Fruit fly (Drosophila melanogaster) whole organism, embryonic: ENCODE measurements around the gene MAGE.

Experiments
- Bgb ChIP-seq: fragments of 200-800 bp; sonication (Bioruptor generic); IDR thresholded peaks from 2 replicates; pipeline ENCODE4 v1.3.6; 2022; ENCODE audit warnings: missing biosample characterization, missing genetic modification characterization; ENCODE audit not compliant: partially characterized antibody
- CG10267 ChIP-seq: fragments of 200-800 bp; sonication (Bioruptor generic); optimal IDR thresholded peaks from 2 replicates; lab custom pipeline; 2018; ENCODE audit warnings: missing biosample characterization, mild to moderate bottlenecking, missing genetic modification characterization, moderate library complexity
- CG12219 ChIP-seq: fragments of 200-800 bp; sonication (Bioruptor generic); optimal IDR thresholded peaks from 3 replicates; lab custom pipeline; 2018; ENCODE audit warnings: missing biosample characterization, mild to moderate bottlenecking, missing genetic modification characterization
- CG1233 ChIP-seq: fragments of 200-800 bp; sonication (Bioruptor generic); optimal IDR thresholded peaks from 4 replicates; lab custom pipeline; 2018; ENCODE audit warnings: missing biosample characterization, mild to moderate bottlenecking, missing genetic modification characterization
- CG14965 ChIP-seq: fragments of 200-800 bp; sonication (Bioruptor generic); optimal IDR thresholded peaks from 2 replicates; lab custom pipeline; 2016; ENCODE audit warnings: missing biosample characterization, missing genetic modification characterization, borderline replicate concordance
- CG1603 ChIP-seq: fragments of 200-800 bp; sonication (Bioruptor generic); optimal IDR thresholded peaks from 2 replicates; lab custom pipeline; 2019; ENCODE audit warnings: missing biosample characterization, mild to moderate bottlenecking, missing genetic modification characterization, moderate library complexity
- CG16813 ChIP-seq: fragments of 200-800 bp; sonication (Bioruptor generic); IDR thresholded peaks from 3 replicates; pipeline ENCODE4 v1.3.6; 2022; ENCODE audit warnings: missing biosample characterization, missing genetic modification characterization; ENCODE audit not compliant: partially characterized antibody
- CG1832 ChIP-seq: fragments of 200-800 bp; sonication (Bioruptor generic); optimal IDR thresholded peaks from 2 replicates; lab custom pipeline; 2017; ENCODE audit warnings: missing biosample characterization, mild to moderate bottlenecking, missing genetic modification characterization, inconsistent platforms
- CG2116 ChIP-seq: fragments of 200-800 bp; sonication (Bioruptor generic); optimal IDR thresholded peaks from 3 replicates; lab custom pipeline; 2018; ENCODE audit warnings: missing biosample characterization, mild to moderate bottlenecking, missing genetic modification characterization
- CG31365 ChIP-seq: fragments of 200-800 bp; sonication (Bioruptor generic); optimal IDR thresholded peaks from 2 replicates; lab custom pipeline; 2018; ENCODE audit warnings: missing biosample characterization, mild to moderate bottlenecking, missing genetic modification characterization
- CG32532 ChIP-seq: fragments of 200-800 bp; sonication (Bioruptor generic); IDR thresholded peaks from 2 replicates; pipeline ENCODE4 v1.3.6; 2022; ENCODE audit warnings: missing biosample characterization, missing genetic modification characterization
- CG3407 ChIP-seq: fragments of 200-800 bp; sonication (Bioruptor generic); optimal IDR thresholded peaks from 2 replicates; lab custom pipeline; 2018; ENCODE audit warnings: missing biosample characterization, mild to moderate bottlenecking, missing genetic modification characterization
- CG34224 ChIP-seq: fragments of 200-800 bp; sonication (Bioruptor generic); IDR thresholded peaks from 3 replicates; pipeline ENCODE4 v1.3.6; 2022; ENCODE audit warnings: missing biosample characterization, missing genetic modification characterization; ENCODE audit not compliant: partially characterized antibody
- CG3838 ChIP-seq: fragments of 200-800 bp; sonication (Bioruptor generic); optimal IDR thresholded peaks from 3 replicates; lab custom pipeline; 2016; ENCODE audit warnings: missing biosample characterization, missing genetic modification characterization
- CG3995 ChIP-seq: fragments of 200-800 bp; sonication (Bioruptor generic); optimal IDR thresholded peaks from 3 replicates; lab custom pipeline; 2016; ENCODE audit warnings: missing biosample characterization, missing genetic modification characterization
- CG42726 ChIP-seq: fragments of 200-800 bp; sonication (Bioruptor generic); IDR thresholded peaks from 2 replicates; pipeline ENCODE4 v1.3.6; 2022; ENCODE audit warnings: missing biosample characterization, missing genetic modification characterization; ENCODE audit not compliant: partially characterized antibody
- CG4282 ChIP-seq: fragments of 200-800 bp; sonication (Bioruptor generic); optimal IDR thresholded peaks from 2 replicates; lab custom pipeline; 2016; ENCODE audit warnings: missing biosample characterization, missing genetic modification characterization
- CG5953 ChIP-seq: fragments of 200-800 bp; sonication (Bioruptor generic); IDR thresholded peaks from 2 replicates; pipeline ENCODE4 v1.3.6; 2022; ENCODE audit warnings: missing biosample characterization, missing genetic modification characterization
- CG6272 ChIP-seq: fragments of 200-800 bp; sonication (Bioruptor generic); IDR thresholded peaks from 2 replicates; pipeline ENCODE4 v1.3.6; 2022; ENCODE audit warnings: missing biosample characterization, missing genetic modification characterization
- CG9437 ChIP-seq: fragments of 200-800 bp; sonication (Bioruptor generic); optimal IDR thresholded peaks from 2 replicates; lab custom pipeline; 2018; ENCODE audit warnings: missing biosample characterization, mild to moderate bottlenecking, missing genetic modification characterization
- CrebB ChIP-seq: fragments of 200-800 bp; sonication (Bioruptor generic); optimal IDR thresholded peaks from 3 replicates; lab custom pipeline; 2018; ENCODE audit warnings: missing biosample characterization, mild to moderate bottlenecking, missing genetic modification characterization
- Dref ChIP-seq: fragments of 200-800 bp; sonication (Bioruptor generic); IDR thresholded peaks from 2 replicates; pipeline ENCODE4 v1.3.6; 2022; ENCODE audit warnings: missing biosample characterization, missing genetic modification characterization
- HmgZ ChIP-seq: fragments of 200-800 bp; sonication (Bioruptor generic); optimal IDR thresholded peaks from 2 replicates; lab custom pipeline; 2018; ENCODE audit warnings: missing biosample characterization, mild to moderate bottlenecking, missing genetic modification characterization
- Jarid2 ChIP-seq: fragments of 200-800 bp; sonication (Bioruptor generic); optimal IDR thresholded peaks from 3 replicates; lab custom pipeline; 2017; ENCODE audit warnings: mild to moderate bottlenecking, missing biosample characterization, missing genetic modification reagents, missing genetic modification characterization
- Lim3 ChIP-seq: fragments of 200-800 bp; sonication (Bioruptor generic); IDR thresholded peaks from 2 replicates; pipeline ENCODE4 v1.3.6; 2022; ENCODE audit warnings: missing biosample characterization, missing genetic modification characterization
- Lpt ChIP-seq: fragments of >200 bp; optimal IDR thresholded peaks from 2 replicates; lab custom pipeline; 2018; ENCODE audit warnings: missing biosample characterization, missing genetic modification characterization
- Nf-YC ChIP-seq: fragments of 200-800 bp; optimal IDR thresholded peaks from 3 replicates; lab custom pipeline; 2019; ENCODE audit warnings: missing biosample characterization, mild to moderate bottlenecking, missing genetic modification characterization, moderate library complexity
- Opbp ChIP-seq: fragments of 200-800 bp; sonication (Bioruptor generic); IDR thresholded peaks from 3 replicates; pipeline ENCODE4 v1.3.6; 2022; ENCODE audit warnings: missing biosample characterization, missing genetic modification characterization; ENCODE audit not compliant: partially characterized antibody
- Sin3A ChIP-seq: fragments of >200 bp; optimal IDR thresholded peaks from 2 replicates; lab custom pipeline; 2018
- Ssrp ChIP-seq: fragments of 200-800 bp; sonication (Bioruptor generic); optimal IDR thresholded peaks from 2 replicates; lab custom pipeline; 2018; ENCODE audit warnings: missing biosample characterization, mild to moderate bottlenecking, missing genetic modification characterization, moderate library complexity
- abd-A ChIP-seq: fragments of 200-800 bp; sonication (Bioruptor generic); optimal IDR thresholded peaks from 3 replicates; lab custom pipeline; 2019; ENCODE audit warnings: missing biosample characterization, mild to moderate bottlenecking, missing genetic modification characterization, moderate library complexity
- amos ChIP-seq: fragments of 200-800 bp; sonication (Bioruptor generic); IDR thresholded peaks from 2 replicates; pipeline ENCODE4 v1.3.6; 2022; ENCODE audit warnings: missing biosample characterization, missing genetic modification characterization; ENCODE audit not compliant: partially characterized antibody
- ap ChIP-seq: fragments of 200-800 bp; sonication (Bioruptor generic); IDR thresholded peaks from 2 replicates; pipeline ENCODE4 v1.3.6; 2022; ENCODE audit warnings: missing biosample characterization, missing genetic modification characterization
- bab2 ChIP-seq: fragments of 200-800 bp; sonication (Bioruptor generic); optimal IDR thresholded peaks from 2 replicates; lab custom pipeline; 2016; ENCODE audit warnings: missing biosample characterization, missing genetic modification characterization
- bowl ChIP-seq: fragments of 200-800 bp; sonication (Bioruptor generic); IDR thresholded peaks from 2 replicates; pipeline ENCODE4 v1.3.6; 2022; ENCODE audit warnings: missing biosample characterization, missing genetic modification characterization
- bsh ChIP-seq, 2 experiments: fragments of 200-800 bp; sonication (Bioruptor generic); optimal IDR thresholded peaks; 2 replicates each; lab custom pipeline; 2017 to 2018; ENCODE audit warnings: mild to moderate bottlenecking in 2 of 2, missing biosample characterization in 2 of 2, missing genetic modification characterization in 2 of 2, moderate library complexity in 1 of 2
- chinmo ChIP-seq: fragments of 200-800 bp; sonication (Bioruptor generic); IDR thresholded peaks from 4 replicates; pipeline ENCODE4 v1.3.6; 2022; ENCODE audit warnings: missing biosample characterization, missing genetic modification characterization; ENCODE audit not compliant: partially characterized antibody
- chm ChIP-seq: fragments of 200-800 bp; sonication (Bioruptor generic); IDR thresholded peaks from 2 replicates; pipeline ENCODE4 v1.3.6; 2022; ENCODE audit warnings: missing biosample characterization, missing genetic modification characterization
- fd64A ChIP-seq: fragments of 200-800 bp; sonication (Bioruptor generic); optimal IDR thresholded peaks from 3 replicates; lab custom pipeline; 2018; ENCODE audit warnings: missing biosample characterization, mild to moderate bottlenecking, missing genetic modification characterization
- gfzf ChIP-seq: fragments of 200-800 bp; sonication (Bioruptor generic); optimal IDR thresholded peaks from 2 replicates; lab custom pipeline; 2016; ENCODE audit warnings: missing biosample characterization, mild to moderate bottlenecking, missing genetic modification characterization, moderate library complexity
- gsb-n ChIP-seq: fragments of 200-800 bp; sonication (Bioruptor generic); optimal IDR thresholded peaks from 3 replicates; lab custom pipeline; 2018; ENCODE audit warnings: missing biosample characterization, mild to moderate bottlenecking, missing genetic modification characterization
- h ChIP-seq: fragments of >200 bp; optimal IDR thresholded peaks from 2 replicates; lab custom pipeline; 2017
- jumu ChIP-seq: fragments of 200-800 bp; sonication (Bioruptor generic); optimal IDR thresholded peaks from 3 replicates; lab custom pipeline; 2016; ENCODE audit warnings: missing biosample characterization, missing genetic modification characterization
- maf-S ChIP-seq: fragments of 200-800 bp; sonication (Bioruptor generic); optimal IDR thresholded peaks from 2 replicates; lab custom pipeline; 2016; ENCODE audit warnings: missing biosample characterization, missing genetic modification characterization
- nom ChIP-seq: fragments of 200-800 bp; sonication (Bioruptor generic); optimal IDR thresholded peaks from 2 replicates; lab custom pipeline; 2017; ENCODE audit warnings: missing biosample characterization, missing genetic modification characterization, mild to moderate bottlenecking, moderate library complexity, missing genetic modification reagents
- oc ChIP-seq: fragments of 200-800 bp; sonication (Bioruptor generic); optimal IDR thresholded peaks from 2 replicates; lab custom pipeline; 2018; ENCODE audit warnings: missing biosample characterization, mild to moderate bottlenecking, missing genetic modification characterization, moderate library complexity
- otp ChIP-seq: fragments of 200-800 bp; sonication (Bioruptor generic); IDR thresholded peaks from 3 replicates; pipeline ENCODE4, ENCODE4 v1.3.6; 2022; ENCODE audit warnings: missing biosample characterization, missing genetic modification characterization
- seq ChIP-seq: fragments of 200-800 bp; sonication (Bioruptor generic); IDR thresholded peaks from 2 replicates; pipeline ENCODE4 v1.3.6; 2022; ENCODE audit warnings: missing biosample characterization, missing genetic modification characterization
- tgo ChIP-seq: fragments of 200-800 bp; sonication (Bioruptor generic); IDR thresholded peaks from 3 replicates; pipeline ENCODE4 v1.3.6; 2022; ENCODE audit warnings: missing biosample characterization, missing genetic modification characterization
- zen ChIP-seq: fragments of 200-800 bp; sonication (Bioruptor generic); optimal IDR thresholded peaks from 3 replicates; lab custom pipeline; 2018; ENCODE audit warnings: missing biosample characterization, mild to moderate bottlenecking, missing genetic modification characterization, moderate library complexity
- zen2 ChIP-seq: fragments of 200-800 bp; sonication (Bioruptor generic); IDR thresholded peaks from 3 replicates; pipeline ENCODE4 v1.3.6; 2022; ENCODE audit warnings: missing biosample characterization, missing genetic modification characterization; ENCODE audit not compliant: partially characterized antibody

MAGE gene

DNA sequence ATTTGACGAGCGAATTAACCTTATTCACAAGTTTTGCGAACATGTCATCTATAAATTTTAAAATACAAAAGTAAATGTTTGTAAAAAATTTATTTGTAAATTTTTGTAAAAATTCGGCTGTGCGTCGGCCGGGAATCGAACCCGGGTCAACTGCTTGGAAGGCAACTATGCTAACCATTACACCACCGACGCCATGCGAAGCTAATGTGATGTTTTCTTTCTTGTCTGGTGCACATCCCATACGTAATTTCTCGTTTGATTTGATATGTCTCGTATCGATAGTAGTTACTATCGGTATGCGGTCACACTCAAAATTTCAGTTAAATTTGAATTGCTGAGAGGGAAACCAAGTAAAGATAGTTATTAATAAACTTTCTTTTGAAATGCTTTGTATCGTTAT lies 24.2 kb downstream of the MAGE start (continued):
- TF ChIP-seq Lpt (GFP tag; lab: Kevin White, UChicago) (no peak), zen2 (peak; percentile 93), Ssrp (tag; lab: Kevin White, UChicago) (no peak), CG31365 (peak; percentile 29), Nf-YC (tag; lab: Kevin White, UChicago) (no peak), jumu (GFP tag; lab: Kevin White, UChicago) (no peak), gfzf (no peak), abd-A (tag; lab: Kevin White, UChicago) (peak; percentile 33), oc (tag; lab: Kevin White, UChicago) (no peak), CG1603 (tag; lab: Kevin White, UChicago) (peak; percentile 35), otp (GFP tag; lab: Robert Waterston, UW) (peak; percentile 8; the same call in 1 of the 3 replicates), chinmo (GFP tag; lab: Robert Waterston, UW) (peak; percentile 95; the same call in 3 of the 4 replicates), Jarid2 (GFP tag; lab: Kevin White, UChicago) (no peak), chm (GFP tag; lab: Robert Waterston, UW) (no peak), CG16813 (GFP tag; lab: Robert Waterston, UW) (peak; percentile 94), nom (GFP tag; lab: Kevin White, UChicago) (no peak), CG6272 (GFP tag; lab: Robert Waterston, UW) (no peak), CG3838 (GFP tag; lab: Kevin White, UChicago) (no peak), maf-S (GFP tag; lab: Kevin White, UChicago) (no peak), Dref (peak; percentile 67), CG1233 (no peak), Opbp (GFP tag; lab: Robert Waterston, UW) (peak; percentile 97), CrebB (tag; lab: Kevin White, UChicago) (no peak), bsh (GFP tag; optimal IDR thresholded peaks at IDR 0.05; lab: Kevin White, UChicago) (no peak), CG5953 (GFP tag; lab: Robert Waterston, UW) (0 out of 2 replicates have a peak, but pooled peaks have one; percentile 15), seq (no peak), gsb-n (tag; lab: Kevin White, UChicago) (peak; percentile 79), CG10267 (tag; lab: Kevin White, UChicago) (peak; percentile 32), CG14965 (no peak), ap (GFP tag; lab: Robert Waterston, UW) (no peak), CG32532 (no peak; the same call in 1 of the 2 replicates), h (lab: Kevin White, UChicago) (no peak), CG2116 (GFP tag; lab: Kevin White, UChicago) (peak; percentile 21), bowl (GFP tag; lab: Robert Waterston, UW) (no peak), CG1832 (GFP tag; lab: Kevin White, UChicago) (no peak), amos (GFP tag; lab: Robert Waterston, UW) (peak; percentile 92), CG42726 (GFP tag; lab: Robert Waterston, UW) (peak; percentile 95), tgo (GFP tag; lab: Robert Waterston, UW) (no peak), CG9437 (GFP tag; lab: Kevin White, UChicago) (peak; percentile 48), Lim3 (no peak), CG4282 (no peak), bab2 (no peak), HmgZ (tag; lab: Kevin White, UChicago) (peak; percentile 53), zen (tag; lab: Kevin White, UChicago) (no peak), Bgb (peak; percentile 96), CG34224 (GFP tag; lab: Robert Waterston, UW) (peak; percentile 96), CG12219 (GFP tag; lab: Kevin White, UChicago) (no peak), Sin3A (no peak), fd64A (GFP tag; lab: Kevin White, UChicago) (no peak), CG3995 (GFP tag; lab: Kevin White, UChicago) (no peak), CG3407 (GFP tag; lab: Kevin White, UChicago) (no peak)
